Worm (Caenorhabditis elegans): ENCODE results near the gene ZK287.7.

- TF ChIP-seq skn-1 (tag; optimal IDR thresholded peaks at IDR 0.05) (no peak), mep-1 (tag; optimal IDR thresholded peaks at IDR 0.05) (no peak), nhr-237 (tag; optimal IDR thresholded peaks at IDR 0.05) (no peak)
Measured at ce11 chrV:9692649-9693112, at the start of gene ZK287.7.
